Fruit fly (Drosophila melanogaster) whole organism, prepupa: ENCODE results near the gene CG33927.

Experiments
- Blimp-1 ChIP-seq: fragments of 200-800 bp; sonication (Bioruptor generic); optimal IDR thresholded peaks from 3 replicates; lab custom pipeline; 2017; ENCODE audit warnings: missing biosample characterization, missing genetic modification characterization, mild to moderate bottlenecking, moderate library complexity, missing genetic modification reagents
- CG10631 ChIP-seq: fragments of 200-800 bp; sonication (Bioruptor generic); optimal IDR thresholded peaks from 2 replicates; lab custom pipeline; 2016; ENCODE audit warnings: missing biosample characterization, missing genetic modification characterization
- CG10669 ChIP-seq: fragments of 200-800 bp; sonication (Bioruptor generic); optimal IDR thresholded peaks from 3 replicates; lab custom pipeline; 2018; ENCODE audit warnings: missing biosample characterization, mild to moderate bottlenecking, missing genetic modification characterization, moderate library complexity
- CG11294 ChIP-seq: fragments of 200-800 bp; sonication (Bioruptor generic); IDR thresholded peaks from 2 replicates; pipeline ENCODE4 v1.3.6; 2022; ENCODE audit warnings: missing biosample characterization, missing genetic modification characterization
- CG11762 ChIP-seq: fragments of 200-800 bp; sonication (Bioruptor generic); optimal IDR thresholded peaks from 3 replicates; lab custom pipeline; 2016; ENCODE audit warnings: missing biosample characterization, missing genetic modification characterization; ENCODE audit not compliant: insufficient read depth
- CG11902 ChIP-seq: fragments of 200-800 bp; sonication (Bioruptor generic); optimal IDR thresholded peaks from 3 replicates; lab custom pipeline; 2016; ENCODE audit warnings: missing biosample characterization, missing genetic modification characterization
- CG1621 ChIP-seq: fragments of 200-800 bp; sonication (Bioruptor generic); optimal IDR thresholded peaks from 3 replicates; lab custom pipeline; 2018; ENCODE audit warnings: missing biosample characterization, mild to moderate bottlenecking, missing genetic modification characterization
- CG16779 ChIP-seq: fragments of 200-800 bp; sonication (Bioruptor generic); optimal IDR thresholded peaks from 3 replicates; lab custom pipeline; 2017; ENCODE audit warnings: missing biosample characterization, mild to moderate bottlenecking, missing genetic modification characterization
- CG3032 ChIP-seq: fragments of 200-800 bp; optimal IDR thresholded peaks from 2 replicates; lab custom pipeline; 2019; ENCODE audit warnings: missing biosample characterization, mild to moderate bottlenecking, missing genetic modification characterization, moderate library complexity
- CG31627 ChIP-seq: fragments of 200-800 bp; sonication (Bioruptor generic); optimal IDR thresholded peaks from 3 replicates; lab custom pipeline; 2016; ENCODE audit warnings: missing biosample characterization, missing genetic modification characterization
- CG32006 ChIP-seq: fragments of 200-800 bp; sonication (Bioruptor generic); optimal IDR thresholded peaks from 3 replicates; lab custom pipeline; 2017; ENCODE audit warnings: missing biosample characterization, mild to moderate bottlenecking, missing genetic modification characterization
- CG34406 ChIP-seq: fragments of 200-800 bp; sonication (Bioruptor generic); optimal IDR thresholded peaks from 3 replicates; lab custom pipeline; 2016; ENCODE audit warnings: missing biosample characterization, missing genetic modification characterization
- CG4318 ChIP-seq: fragments of 200-800 bp; sonication (Bioruptor generic); optimal IDR thresholded peaks from 3 replicates; lab custom pipeline; 2017; ENCODE audit warnings: missing biosample characterization, mild to moderate bottlenecking, missing genetic modification characterization
- CG6276 ChIP-seq: fragments of 200-800 bp; sonication (Bioruptor generic); optimal IDR thresholded peaks from 2 replicates; lab custom pipeline; 2017; ENCODE audit warnings: missing biosample characterization, mild to moderate bottlenecking, missing genetic modification characterization
- CG6792 ChIP-seq: fragments of 200-800 bp; sonication (Bioruptor generic); optimal IDR thresholded peaks from 3 replicates; lab custom pipeline; 2016; ENCODE audit warnings: missing biosample characterization, missing genetic modification characterization
- CG6854 ChIP-seq: fragments of 200-800 bp; sonication (Bioruptor generic); optimal IDR thresholded peaks from 2 replicates; lab custom pipeline; 2017; ENCODE audit warnings: missing biosample characterization, mild to moderate bottlenecking, missing genetic modification characterization
- CG8632 ChIP-seq: fragments of 200-800 bp; sonication (Bioruptor generic); optimal IDR thresholded peaks from 3 replicates; lab custom pipeline; 2016; ENCODE audit warnings: missing biosample characterization, missing genetic modification characterization
- CG9139 ChIP-seq: fragments of 200-800 bp; sonication (Bioruptor generic); optimal IDR thresholded peaks from 3 replicates; lab custom pipeline; 2017; ENCODE audit warnings: missing biosample characterization, mild to moderate bottlenecking, missing genetic modification characterization
- Eip78C ChIP-seq: fragments of 200-800 bp; sonication (Bioruptor generic); peaks from one replicate; lab custom pipeline; 2016; ENCODE audit warnings: missing biosample characterization, missing genetic modification characterization
- Ets21C ChIP-seq: fragments of 200-800 bp; sonication (Bioruptor generic); optimal IDR thresholded peaks from 3 replicates; lab custom pipeline; 2016; ENCODE audit warnings: missing biosample characterization, missing genetic modification characterization
- Ets96B ChIP-seq: fragments of 200-800 bp; optimal IDR thresholded peaks from 2 replicates; lab custom pipeline; 2019; ENCODE audit warnings: missing biosample characterization, mild to moderate bottlenecking, missing genetic modification characterization, moderate library complexity
- Hr38 ChIP-seq: sonication (Bioruptor generic); optimal IDR thresholded peaks from 2 replicates; lab custom pipeline; 2016; ENCODE audit warnings: missing biosample characterization, missing genetic modification characterization
- Hr39 ChIP-seq: fragments of 200-800 bp; sonication (Bioruptor generic); optimal IDR thresholded peaks from 2 replicates; lab custom pipeline; 2016; ENCODE audit warnings: missing biosample characterization, missing genetic modification characterization
- Hr4 ChIP-seq: fragments of 200-800 bp; sonication (Bioruptor generic); optimal IDR thresholded peaks from 3 replicates; lab custom pipeline; 2016; ENCODE audit warnings: missing biosample characterization, missing genetic modification characterization
- Lpt ChIP-seq: fragments of 200-800 bp; sonication (Bioruptor generic); optimal IDR thresholded peaks from 3 replicates; lab custom pipeline; 2016; ENCODE audit warnings: missing biosample characterization, missing genetic modification characterization
- OdsH ChIP-seq: fragments of 200-800 bp; sonication (Bioruptor generic); optimal IDR thresholded peaks from 3 replicates; lab custom pipeline; 2016; ENCODE audit warnings: missing biosample characterization, missing genetic modification characterization
- Smox ChIP-seq: fragments of 200-800 bp; sonication (Bioruptor generic); optimal IDR thresholded peaks from 3 replicates; lab custom pipeline; 2016; ENCODE audit warnings: missing biosample characterization, missing genetic modification characterization
- Sox14 ChIP-seq: fragments of 200-800 bp; sonication (Bioruptor generic); optimal IDR thresholded peaks from 3 replicates; lab custom pipeline; 2016; ENCODE audit warnings: missing biosample characterization, missing genetic modification characterization
- Sox15 ChIP-seq: fragments of 200-800 bp; sonication (Bioruptor generic); optimal IDR thresholded peaks from 3 replicates; lab custom pipeline; 2016; ENCODE audit warnings: missing biosample characterization, missing genetic modification characterization
- acj6 ChIP-seq: fragments of 200-800 bp; sonication (Bioruptor generic); optimal IDR thresholded peaks from 3 replicates; lab custom pipeline; 2016; ENCODE audit warnings: missing biosample characterization, missing genetic modification characterization
- cyc ChIP-seq: fragments of 200-800 bp; sonication (Bioruptor generic); optimal IDR thresholded peaks from 3 replicates; lab custom pipeline; 2016; ENCODE audit warnings: missing biosample characterization, missing genetic modification characterization
- dac ChIP-seq: fragments of 200-800 bp; sonication (Bioruptor generic); optimal IDR thresholded peaks from 2 replicates; lab custom pipeline; 2017; ENCODE audit warnings: missing biosample characterization, mild to moderate bottlenecking, missing genetic modification characterization
- eg ChIP-seq: fragments of 200-800 bp; sonication (Bioruptor generic); IDR thresholded peaks from 3 replicates; pipeline ENCODE4 v1.3.6; 2022; ENCODE audit warnings: missing biosample characterization, missing genetic modification characterization
- esn ChIP-seq: fragments of 200-800 bp; sonication (Bioruptor generic); optimal IDR thresholded peaks from 2 replicates; lab custom pipeline; 2016; ENCODE audit warnings: missing biosample characterization, mild to moderate bottlenecking, missing genetic modification characterization, moderate library complexity
- fd59A ChIP-seq: fragments of 200-800 bp; sonication (Bioruptor generic); optimal IDR thresholded peaks from 2 replicates; lab custom pipeline; 2017; ENCODE audit warnings: missing biosample characterization, mild to moderate bottlenecking, missing genetic modification characterization, missing genetic modification reagents
- fkh ChIP-seq: fragments of 200-800 bp; sonication (Bioruptor generic); optimal IDR thresholded peaks from 3 replicates; lab custom pipeline; 2017; ENCODE audit warnings: missing biosample characterization, mild to moderate bottlenecking, missing genetic modification characterization, moderate library complexity
- lz ChIP-seq: fragments of 200-800 bp; sonication (Bioruptor generic); optimal IDR thresholded peaks from 3 replicates; lab custom pipeline; 2016; ENCODE audit warnings: missing biosample characterization, missing genetic modification characterization
- pdm3 ChIP-seq: fragments of 200-800 bp; sonication (Bioruptor generic); optimal IDR thresholded peaks from 3 replicates; lab custom pipeline; 2016; ENCODE audit warnings: missing biosample characterization, missing genetic modification characterization
- salr ChIP-seq, 2 experiments: fragments of 200-800 bp; sonication (Bioruptor generic); optimal IDR thresholded peaks; 3 replicates each; lab custom pipeline; 2016 to 2018; ENCODE audit warnings: missing biosample characterization in 2 of 2, missing genetic modification characterization in 2 of 2, mild to moderate bottlenecking in 1 of 2
- spab ChIP-seq: fragments of 200-800 bp; sonication (Bioruptor generic); optimal IDR thresholded peaks from 2 replicates; lab custom pipeline; 2017; ENCODE audit warnings: missing biosample characterization, mild to moderate bottlenecking, missing genetic modification characterization, missing genetic modification reagents
- ss ChIP-seq, 2 experiments: fragments of 200-800 bp; sonication (Bioruptor generic); optimal IDR thresholded peaks; 2 replicates in 1 of 2; 3 replicates in 1 of 2; lab custom pipeline; 2017 to 2018; ENCODE audit warnings: mild to moderate bottlenecking in 2 of 2, missing biosample characterization in 2 of 2, missing genetic modification characterization in 2 of 2, moderate library complexity in 1 of 2
- topi ChIP-seq: fragments of 200-800 bp; sonication (Bioruptor generic); optimal IDR thresholded peaks from 3 replicates; lab custom pipeline; 2016; ENCODE audit warnings: missing biosample characterization, missing genetic modification characterization
- vri ChIP-seq: fragments of 200-800 bp; sonication (Bioruptor generic); optimal IDR thresholded peaks from 3 replicates; lab custom pipeline; 2016; ENCODE audit warnings: missing biosample characterization, mild to moderate bottlenecking, missing genetic modification characterization

CG33927 gene

DNA sequence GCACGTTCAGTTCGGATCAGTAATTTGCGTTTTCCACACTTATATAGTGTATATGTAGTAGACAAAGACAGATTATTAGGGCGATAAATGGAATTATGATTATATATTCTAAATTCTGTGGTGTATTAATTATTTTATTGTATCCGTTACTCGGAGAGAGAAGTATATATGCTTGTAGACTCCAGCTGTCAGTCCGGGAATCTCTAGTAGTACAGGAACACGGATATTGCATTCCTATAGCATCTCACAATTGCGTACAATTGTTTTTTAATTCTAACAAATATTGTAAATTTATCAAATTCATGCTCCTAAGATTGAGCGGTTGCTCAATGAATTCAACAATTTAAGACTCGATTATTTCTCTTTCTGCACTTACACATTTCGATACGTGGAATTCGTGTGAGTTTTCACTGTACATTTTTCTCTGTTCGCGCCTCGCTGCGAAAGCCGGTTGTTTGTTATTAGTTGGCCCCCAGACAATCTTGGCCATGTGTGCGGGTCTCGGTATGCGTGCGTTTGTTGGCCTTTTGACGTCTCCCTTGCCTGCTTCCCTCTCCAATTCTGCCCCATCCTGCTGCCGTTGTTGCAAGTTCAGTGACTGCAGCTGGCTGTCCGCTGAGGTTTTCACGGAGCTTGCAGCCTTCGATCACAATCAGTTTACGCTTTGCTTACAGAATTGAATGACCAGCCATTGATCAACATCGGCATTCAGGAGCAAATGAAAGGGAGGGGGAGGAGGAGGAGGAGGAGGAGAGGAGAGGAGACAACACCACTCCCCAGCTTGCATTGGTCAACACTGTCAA lies 22.8 kb downstream of the CG33927 start (continued):
- no peak for TF ChIP-seq CG10669
- peak; percentile 66 for TF ChIP-seq cyc (GFP tag; lab: Kevin White, UChicago)
- peak; percentile 57 for TF ChIP-seq Ets21C (GFP tag; lab: Kevin White, UChicago)
- no peak for TF ChIP-seq CG11294 (GFP tag; lab: Robert Waterston, UW)
- peak; percentile 31 for TF ChIP-seq Ets96B (tag; lab: Kevin White, UChicago)
- no peak for TF ChIP-seq Hr38 (GFP tag; lab: Kevin White, UChicago)
- peak; percentile 42 for TF ChIP-seq Sox15 (GFP tag; lab: Kevin White, UChicago)
- TF ChIP-seq CG11762 (GFP tag; lab: Kevin White, UChicago) = peak; percentile 10
- TF ChIP-seq CG3032 (tag; lab: Kevin White, UChicago) = peak; percentile 22
- TF ChIP-seq CG32006 (GFP tag; lab: Kevin White, UChicago) = peak; percentile 86
- TF ChIP-seq CG31627 (GFP tag; lab: Kevin White, UChicago) = peak; percentile 64
- TF ChIP-seq CG11902 (GFP tag; lab: Kevin White, UChicago) = peak; percentile 32
- TF ChIP-seq acj6 (GFP tag; lab: Kevin White, UChicago) = peak; percentile 66
- peak; percentile 72 for TF ChIP-seq lz (GFP tag; lab: Kevin White, UChicago)
- peak; percentile 86 for TF ChIP-seq esn
- TF ChIP-seq CG10631 (GFP tag; lab: Kevin White, UChicago) = peak; percentile 61
- peak; percentile 35 for TF ChIP-seq Lpt (GFP tag; lab: Kevin White, UChicago)
- TF ChIP-seq CG6854 (GFP tag; lab: Kevin White, UChicago) = peak; percentile 45
- TF ChIP-seq topi (GFP tag; lab: Kevin White, UChicago) = peak; percentile 76
- peak; percentile 49 for TF ChIP-seq spab
- peak; percentile 71 for TF ChIP-seq CG4318
- TF ChIP-seq fd59A = peak; percentile 25
- peak; percentile 3 for TF ChIP-seq CG6792

DNA sequence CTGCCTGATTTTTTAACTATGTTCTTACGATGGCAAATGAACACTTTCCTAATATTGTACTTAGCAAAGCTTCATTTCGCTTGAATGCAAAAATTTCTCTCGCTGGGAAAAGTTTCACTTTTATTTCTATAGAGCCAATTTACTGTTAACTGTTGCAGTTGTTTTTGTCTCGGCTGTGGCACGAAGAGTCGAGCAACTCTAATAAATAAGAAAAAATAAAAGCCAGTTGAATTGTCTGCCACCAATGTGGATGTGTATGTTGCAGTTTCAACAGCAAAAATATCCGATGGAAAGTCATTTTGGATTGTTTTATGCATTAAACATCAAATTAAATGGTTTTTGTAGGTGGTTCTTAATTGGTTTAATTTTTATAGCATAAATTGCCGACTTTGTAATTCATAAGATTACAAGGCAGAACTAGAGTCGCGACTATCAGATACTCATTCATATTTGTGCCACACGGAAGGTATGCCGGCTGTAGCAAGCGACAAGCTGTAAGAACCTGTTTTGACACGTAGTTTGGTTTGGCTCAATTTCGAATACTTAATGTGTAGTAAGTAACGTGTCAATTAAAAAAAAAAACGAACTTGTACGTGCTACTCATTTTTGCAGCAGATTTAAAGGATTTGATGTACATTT lies 24.3 kb downstream of the CG33927 start:
- TF ChIP-seq CG16779 (tag; lab: Kevin White, UChicago) (no peak), Eip78C (GFP tag; lab: Kevin White, UChicago) (peak; percentile 22)

DNA sequence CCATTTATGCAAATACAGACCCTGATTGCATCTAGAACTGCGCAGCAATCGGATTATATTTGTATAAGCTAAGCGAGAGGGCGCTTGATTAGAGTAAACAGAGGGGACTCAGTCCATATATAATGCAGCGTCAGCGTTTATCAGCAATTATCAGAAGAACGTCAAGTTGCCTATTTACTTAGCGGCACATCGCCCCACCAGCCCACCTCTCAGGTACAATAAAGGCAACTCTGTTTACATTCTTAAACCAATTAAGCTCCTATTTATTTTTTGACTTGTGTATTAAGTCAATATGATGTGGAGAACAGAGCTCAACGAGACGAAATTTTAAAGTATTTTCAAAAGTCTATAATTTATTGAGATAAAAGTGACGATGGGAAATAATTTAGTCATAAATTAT lies 25.5 kb downstream of the CG33927 start:
- TF ChIP-seq Lpt (GFP tag; lab: Kevin White, UChicago) (peak; percentile 41), CG4318 (no peak), CG8632 (peak; percentile 92), Hr39 (GFP tag; lab: Kevin White, UChicago) (peak; percentile 54), eg (peak; percentile 79), CG6854 (GFP tag; lab: Kevin White, UChicago) (peak; percentile 78), Blimp-1 (GFP tag; lab: Kevin White, UChicago) (peak; percentile 73), acj6 (GFP tag; lab: Kevin White, UChicago) (peak; percentile 82), pdm3 (GFP tag; lab: Kevin White, UChicago) (peak; percentile 84), CG31627 (GFP tag; lab: Kevin White, UChicago) (peak; percentile 75), CG10669 (peak; percentile 89), salr (GFP tag; optimal IDR thresholded peaks at IDR 0.05; lab: Kevin White, UChicago) (peak; percentile 46 to 84), fkh (peak; percentile 95), Smox (peak; percentile 82), CG11902 (GFP tag; lab: Kevin White, UChicago) (peak; percentile 16), CG6276 (GFP tag; lab: Kevin White, UChicago) (peak; percentile 52), fd59A (peak; percentile 77), Hr4 (GFP tag; lab: Kevin White, UChicago) (peak; percentile 23), CG11762 (GFP tag; lab: Kevin White, UChicago) (peak; percentile 85), CG9139 (GFP tag; lab: Kevin White, UChicago) (peak; percentile 93), ss (GFP tag; optimal IDR thresholded peaks at IDR 0.05; lab: Kevin White, UChicago) (peak; percentile 86 to 93), CG16779 (tag; lab: Kevin White, UChicago) (peak; percentile 83), Sox14 (GFP tag; lab: Kevin White, UChicago) (peak; percentile 68), Hr38 (GFP tag; lab: Kevin White, UChicago) (peak; percentile 76), CG1621 (tag; lab: Kevin White, UChicago) (peak; percentile 85), dac (GFP tag; lab: Kevin White, UChicago) (no peak), OdsH (GFP tag; lab: Kevin White, UChicago) (peak; percentile 79), CG6792 (peak; percentile 90), Sox15 (GFP tag; lab: Kevin White, UChicago) (no peak), vri (peak; percentile 96), CG34406 (GFP tag; lab: Kevin White, UChicago) (peak; percentile 86)
